Fruit fly (Drosophila melanogaster): ENCODE results near the gene Wnt4.

The Wnt4 gene

dm6 chr2L:7301497-7301896 is 24.5 kb upstream of the Wnt4 start:
- TF ChIP-seq Myc (optimal IDR thresholded peaks at IDR 0.05): no peak
- no peak for TF ChIP-seq insv (optimal IDR thresholded peaks at IDR 0.05)
- no peak for TF ChIP-seq ttk (optimal IDR thresholded peaks at IDR 0.05)
- no peak for TF ChIP-seq Sin3A (optimal IDR thresholded peaks at IDR 0.05)
- no peak for TF ChIP-seq h (optimal IDR thresholded peaks at IDR 0.05)
- no peak for TF ChIP-seq psq (optimal IDR thresholded peaks at IDR 0.05)

DNA sequence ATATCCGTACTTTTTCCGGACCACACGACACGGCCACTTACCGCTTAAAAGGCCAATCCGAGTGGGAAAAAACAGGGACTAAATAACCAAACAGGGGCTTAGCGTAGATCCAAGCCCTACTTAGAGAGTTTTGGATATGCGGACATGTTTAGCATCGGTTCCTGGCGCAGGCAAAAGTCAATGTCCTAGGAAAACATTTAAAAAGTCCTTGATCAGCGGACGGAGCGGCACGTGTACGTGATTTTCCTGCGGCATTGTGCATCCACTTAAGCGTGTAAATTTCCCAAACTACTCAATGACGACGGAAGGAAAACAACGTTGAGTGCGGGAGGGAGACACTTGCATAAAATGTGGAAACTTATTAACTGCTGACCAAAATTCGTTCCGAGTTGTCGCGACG is 23.0 kb upstream of the Wnt4 start:
- TF ChIP-seq psq (optimal IDR thresholded peaks at IDR 0.05) (no peak), ttk (optimal IDR thresholded peaks at IDR 0.05) (no peak), Sin3A (optimal IDR thresholded peaks at IDR 0.05) (no peak), insv (optimal IDR thresholded peaks at IDR 0.05) (no peak), h (optimal IDR thresholded peaks at IDR 0.05) (no peak), Myc (optimal IDR thresholded peaks at IDR 0.05) (no peak)

DNA sequence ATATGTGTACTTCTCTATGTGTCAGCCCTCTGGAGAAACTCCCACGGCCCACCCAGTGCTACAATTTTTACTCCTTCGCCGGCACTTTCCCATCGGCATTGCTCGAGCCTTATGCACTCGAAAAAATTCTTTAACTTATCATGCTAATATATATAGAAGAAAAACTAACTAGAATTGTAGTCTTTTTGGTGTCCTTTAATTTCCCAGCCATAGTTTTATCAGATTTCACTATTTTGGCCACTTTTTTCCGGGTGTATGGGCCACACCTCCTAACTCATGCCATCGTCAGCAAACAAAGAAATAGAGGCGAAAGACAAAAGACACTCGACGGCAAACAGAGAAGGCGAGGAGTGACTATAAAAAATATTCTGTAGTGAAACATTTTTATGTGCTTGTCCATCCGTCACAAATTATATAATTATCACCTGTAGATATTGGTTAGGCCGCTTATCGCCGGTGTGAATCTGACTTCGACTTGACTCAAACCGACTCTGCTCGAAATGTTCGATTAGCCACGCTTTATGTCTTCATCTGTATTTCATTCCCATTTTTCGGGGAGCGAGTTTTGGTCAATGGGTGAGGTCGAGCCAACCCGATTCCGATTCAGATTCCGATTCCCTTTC is 21.9 kb upstream of the Wnt4 start:
- TF ChIP-seq h (optimal IDR thresholded peaks at IDR 0.05) (no peak), Myc (optimal IDR thresholded peaks at IDR 0.05) (no peak), psq (optimal IDR thresholded peaks at IDR 0.05) (no peak), Sin3A (optimal IDR thresholded peaks at IDR 0.05) (no peak), ttk (optimal IDR thresholded peaks at IDR 0.05) (no peak), insv (optimal IDR thresholded peaks at IDR 0.05) (no peak)

DNA sequence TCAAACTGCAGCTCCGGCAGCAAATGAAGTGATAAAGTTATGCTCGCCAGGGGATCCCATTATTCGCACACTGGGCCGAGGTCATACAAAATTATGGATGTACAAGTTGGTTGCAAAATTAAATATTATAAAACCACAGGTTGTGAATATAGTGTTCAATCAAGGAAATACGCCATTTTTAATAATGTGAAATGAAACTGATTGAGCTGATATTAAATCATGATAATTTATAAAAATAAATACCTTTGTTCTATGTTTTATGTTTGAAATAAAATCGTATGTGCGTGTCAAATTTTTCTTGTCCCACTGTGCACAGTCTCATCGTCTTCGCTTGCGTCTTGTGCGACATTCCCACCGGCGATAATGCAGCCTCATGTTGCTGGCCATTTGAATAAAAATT is 19.0 kb upstream of the Wnt4 start:
- TF ChIP-seq h (optimal IDR thresholded peaks at IDR 0.05): no peak
- TF ChIP-seq ttk (optimal IDR thresholded peaks at IDR 0.05): no peak
- TF ChIP-seq insv (optimal IDR thresholded peaks at IDR 0.05): no peak
- TF ChIP-seq Myc (optimal IDR thresholded peaks at IDR 0.05): no peak
- no peak for TF ChIP-seq Sin3A (optimal IDR thresholded peaks at IDR 0.05)
- TF ChIP-seq psq (optimal IDR thresholded peaks at IDR 0.05): no peak

DNA sequence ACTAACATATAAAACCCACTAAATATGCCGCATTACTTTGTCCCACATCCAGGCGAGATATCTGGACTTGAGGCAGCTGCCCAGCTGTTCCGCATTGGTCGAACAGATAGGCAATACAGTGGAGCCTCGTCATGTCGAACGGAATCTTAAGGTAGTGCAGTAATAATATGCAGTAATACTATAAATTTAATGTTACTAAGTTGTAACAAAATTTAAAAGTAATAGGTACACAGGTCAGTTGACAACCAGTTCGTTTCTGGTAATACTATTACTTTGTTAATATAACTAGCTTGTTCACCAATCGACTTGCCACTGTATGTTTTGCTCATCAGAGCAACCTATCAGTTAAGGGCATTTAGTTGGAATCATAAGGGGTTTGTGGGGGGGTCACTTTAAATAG is 18.0 kb upstream of the Wnt4 start:
- TF ChIP-seq Sin3A (optimal IDR thresholded peaks at IDR 0.05) (no peak), ttk (optimal IDR thresholded peaks at IDR 0.05) (no peak), h (optimal IDR thresholded peaks at IDR 0.05) (no peak), Myc (optimal IDR thresholded peaks at IDR 0.05) (no peak), insv (optimal IDR thresholded peaks at IDR 0.05) (no peak), psq (optimal IDR thresholded peaks at IDR 0.05) (no peak)

- TF ChIP-seq Myc (optimal IDR thresholded peaks at IDR 0.05): no peak
- TF ChIP-seq h (optimal IDR thresholded peaks at IDR 0.05): no peak
- TF ChIP-seq Sin3A (optimal IDR thresholded peaks at IDR 0.05): no peak
- TF ChIP-seq psq (optimal IDR thresholded peaks at IDR 0.05): no peak
- TF ChIP-seq ttk (optimal IDR thresholded peaks at IDR 0.05): no peak
- no peak for TF ChIP-seq insv (optimal IDR thresholded peaks at IDR 0.05)
Measured at dm6 chr2L:7293475-7294332, 16.7 kb upstream of the Wnt4 start.

DNA sequence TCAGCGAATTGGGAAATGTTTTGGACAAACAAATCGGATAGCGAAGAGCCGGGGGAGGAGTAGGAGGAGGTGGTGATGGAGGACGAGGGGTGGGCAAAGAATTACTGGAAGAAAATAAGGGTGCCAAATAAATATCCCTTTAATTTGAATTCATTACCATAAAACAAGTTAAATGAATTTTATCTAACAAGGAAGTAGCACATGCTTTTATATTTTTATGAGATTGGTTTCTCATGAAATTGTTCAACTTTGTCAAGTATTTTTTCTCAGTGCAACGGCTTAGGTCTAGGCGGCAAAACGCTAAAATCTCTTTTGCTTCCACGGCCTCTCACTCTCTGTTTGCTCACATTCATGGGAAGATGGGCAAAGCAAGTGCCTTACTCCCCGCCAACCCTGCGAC is 15.0 kb upstream of the Wnt4 start:
- TF ChIP-seq h (optimal IDR thresholded peaks at IDR 0.05) (no peak), Myc (optimal IDR thresholded peaks at IDR 0.05) (no peak), psq (optimal IDR thresholded peaks at IDR 0.05) (no peak), ttk (optimal IDR thresholded peaks at IDR 0.05) (no peak), Sin3A (optimal IDR thresholded peaks at IDR 0.05) (no peak)

DNA sequence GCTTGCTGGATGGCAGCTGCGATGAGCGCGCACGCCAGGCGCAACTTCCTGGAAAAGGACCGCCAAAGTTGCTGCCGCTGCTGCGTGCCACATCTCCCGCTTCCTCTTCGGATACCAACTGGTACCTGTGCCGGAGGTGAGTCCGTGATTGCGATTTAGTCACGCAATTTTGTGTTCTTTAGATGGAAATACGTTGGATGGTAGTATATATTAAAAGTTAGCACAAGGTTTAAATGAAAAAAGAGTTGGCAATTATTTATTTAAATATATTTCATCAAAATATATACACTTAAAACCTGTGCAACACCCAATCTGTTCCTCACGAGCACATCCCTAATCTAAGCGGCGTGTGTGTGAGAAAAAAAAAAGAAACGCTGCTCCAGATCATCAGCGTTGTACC is 13.6 kb upstream of the Wnt4 start:
- no peak for TF ChIP-seq ttk (optimal IDR thresholded peaks at IDR 0.05)

dm6 chr2L:7289880-7290279 is 12.9 kb upstream of the Wnt4 start:
- TF ChIP-seq Myc (optimal IDR thresholded peaks at IDR 0.05) (no peak), ttk (optimal IDR thresholded peaks at IDR 0.05) (no peak)

dm6 chr2L:7285862-7286261 is 8.9 kb upstream of the Wnt4 start:
- TF ChIP-seq psq (optimal IDR thresholded peaks at IDR 0.05): no peak
- no peak for TF ChIP-seq ttk (optimal IDR thresholded peaks at IDR 0.05)
- TF ChIP-seq insv (optimal IDR thresholded peaks at IDR 0.05): no peak
- TF ChIP-seq h (optimal IDR thresholded peaks at IDR 0.05): no peak
- no peak for TF ChIP-seq Sin3A (optimal IDR thresholded peaks at IDR 0.05)
- no peak for TF ChIP-seq Myc (optimal IDR thresholded peaks at IDR 0.05)

dm6 chr2L:7284791-7285190 is 7.8 kb upstream of the Wnt4 start:
- TF ChIP-seq h (optimal IDR thresholded peaks at IDR 0.05): no peak
- no peak for TF ChIP-seq ttk (optimal IDR thresholded peaks at IDR 0.05)
- TF ChIP-seq Sin3A (optimal IDR thresholded peaks at IDR 0.05): no peak
- no peak for TF ChIP-seq Myc (optimal IDR thresholded peaks at IDR 0.05)
- no peak for TF ChIP-seq insv (optimal IDR thresholded peaks at IDR 0.05)
- no peak for TF ChIP-seq psq (optimal IDR thresholded peaks at IDR 0.05)

DNA sequence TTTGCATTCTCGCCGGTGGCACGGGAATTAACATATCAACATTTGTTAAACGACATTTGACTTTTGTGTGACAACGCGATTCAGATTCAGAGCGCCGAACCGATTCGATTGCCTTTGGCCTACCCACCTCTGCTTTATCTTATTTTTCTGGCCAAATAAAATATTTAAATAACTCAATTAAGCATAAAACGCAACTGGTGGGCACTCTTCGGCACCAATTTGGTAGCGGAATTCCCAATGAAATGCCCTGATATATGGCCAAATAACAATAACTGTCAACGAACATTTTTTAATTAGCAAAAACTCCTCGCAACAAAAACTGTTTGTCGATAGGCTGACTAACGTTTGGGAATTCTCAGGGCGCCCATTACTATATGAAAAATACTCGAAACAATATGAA is 7.2 kb upstream of the Wnt4 start:
- TF ChIP-seq psq (optimal IDR thresholded peaks at IDR 0.05) (no peak), Myc (optimal IDR thresholded peaks at IDR 0.05) (no peak), Sin3A (optimal IDR thresholded peaks at IDR 0.05) (no peak)

DNA sequence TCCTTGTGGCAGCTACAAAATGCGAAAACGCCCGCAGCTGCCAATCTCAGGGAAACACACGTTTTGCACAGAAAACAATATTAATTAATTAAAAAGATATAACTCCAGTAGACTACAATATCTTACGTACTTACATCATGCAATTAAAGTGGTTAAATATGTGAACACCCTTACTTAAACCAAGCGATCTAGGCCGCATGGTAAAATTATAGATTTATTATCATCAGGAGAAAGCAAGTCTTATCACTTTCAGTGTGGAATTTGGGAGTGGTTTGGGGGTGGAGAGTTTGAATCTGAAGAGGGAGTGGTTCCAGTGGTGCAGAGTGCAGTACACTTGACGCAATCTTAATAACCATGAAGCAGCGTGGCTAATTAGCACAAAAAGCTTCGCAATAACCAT is 5.2 kb upstream of the Wnt4 start:
- no peak for TF ChIP-seq ttk (optimal IDR thresholded peaks at IDR 0.05)
- no peak for TF ChIP-seq Sin3A (optimal IDR thresholded peaks at IDR 0.05)
- no peak for TF ChIP-seq Myc (optimal IDR thresholded peaks at IDR 0.05)
- TF ChIP-seq h (optimal IDR thresholded peaks at IDR 0.05): no peak
- no peak for TF ChIP-seq insv (optimal IDR thresholded peaks at IDR 0.05)
- TF ChIP-seq psq (optimal IDR thresholded peaks at IDR 0.05): no peak

Data from Kc167 (cell line).